Fruit fly (Drosophila melanogaster): ENCODE results near the gene Vti1a.
A peak's percentile ranks its signal among the peaks of the same experiment; 100 is the strongest.

Gene Vti1a

DNA sequence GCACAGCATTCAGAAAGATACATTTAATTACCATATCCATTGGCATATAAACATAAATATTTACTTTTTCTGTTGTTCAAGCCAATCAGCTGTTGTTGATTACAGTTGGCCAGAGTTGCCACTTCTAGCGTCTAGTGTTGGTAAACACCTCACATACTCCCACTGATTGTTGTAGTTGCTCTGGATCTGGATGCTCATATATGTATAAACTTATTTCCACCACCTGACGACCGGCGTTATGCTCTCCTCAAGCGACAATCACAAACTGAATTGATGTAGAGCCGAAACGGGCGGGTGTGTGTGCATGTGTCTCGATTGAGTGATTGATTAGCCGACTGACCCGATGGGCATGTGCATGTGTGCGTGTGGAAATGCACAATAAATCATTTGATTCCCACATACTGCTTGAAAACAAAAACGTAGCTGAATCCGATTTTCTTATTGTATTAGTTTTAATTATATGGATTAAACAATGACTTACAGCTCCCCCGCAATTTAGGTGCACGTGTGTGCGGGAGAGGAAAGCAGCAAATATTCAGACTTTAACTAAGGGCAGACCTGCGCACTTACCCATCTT is 10.8 kb downstream of the Vti1a start (continued):
- TF ChIP-seq Met (GFP tag; optimal IDR thresholded peaks at IDR 0.05) (peak; percentile 42), topi (GFP tag; optimal IDR thresholded peaks at IDR 0.05) (peak; percentile 42), CG6792 (GFP tag; optimal IDR thresholded peaks at IDR 0.05) (peak; percentile 39), dac (GFP tag; optimal IDR thresholded peaks at IDR 0.05) (no peak), vri (GFP tag; optimal IDR thresholded peaks at IDR 0.05) (no peak), CG11762 (GFP tag; optimal IDR thresholded peaks at IDR 0.05; ENCODE audit: insufficient read depth) (no peak), Sox102F (GFP tag; optimal IDR thresholded peaks at IDR 0.05) (peak; percentile 57), Blimp-1 (GFP tag; optimal IDR thresholded peaks at IDR 0.05) (no peak), spab (GFP tag; optimal IDR thresholded peaks at IDR 0.05) (no peak), fkh (GFP tag; optimal IDR thresholded peaks at IDR 0.05) (peak; percentile 97), OdsH (GFP tag; optimal IDR thresholded peaks at IDR 0.05) (peak; percentile 26), fd59A (GFP tag; optimal IDR thresholded peaks at IDR 0.05) (no peak), CG8119 (GFP tag; IDR thresholded peaks at IDR 0.05) (0 out of 3 replicates have a peak, but pooled peaks have one; percentile 18), Lpt (GFP tag; optimal IDR thresholded peaks at IDR 0.05) (peak; percentile 7), Ets21C (GFP tag; optimal IDR thresholded peaks at IDR 0.05) (peak; percentile 1), Sox14 (GFP tag; optimal IDR thresholded peaks at IDR 0.05) (peak; percentile 55), Hr4 (GFP tag; optimal IDR thresholded peaks at IDR 0.05) (no peak), Gug (GFP tag; IDR thresholded peaks at IDR 0.05) (no peak), CG6854 (GFP tag; optimal IDR thresholded peaks at IDR 0.05) (peak; percentile 23), dsx (GFP tag; optimal IDR thresholded peaks at IDR 0.05; ENCODE audit: poor library complexity, severe bottlenecking) (peak; percentile 12), CG16779 (tag; optimal IDR thresholded peaks at IDR 0.05) (no peak), pdm3 (GFP tag; optimal IDR thresholded peaks at IDR 0.05) (peak; percentile 28), svp (GFP tag) (peak; percentile 65), CG4318 (GFP tag; optimal IDR thresholded peaks at IDR 0.05) (no peak), Hr39 (GFP tag; optimal IDR thresholded peaks at IDR 0.05) (no peak), CG10669 (GFP tag; optimal IDR thresholded peaks at IDR 0.05) (no peak), CG8632 (GFP tag; optimal IDR thresholded peaks at IDR 0.05) (no peak), CG3032 (tag; optimal IDR thresholded peaks at IDR 0.05) (no peak), CG10631 (GFP tag; optimal IDR thresholded peaks at IDR 0.05) (no peak)

DNA sequence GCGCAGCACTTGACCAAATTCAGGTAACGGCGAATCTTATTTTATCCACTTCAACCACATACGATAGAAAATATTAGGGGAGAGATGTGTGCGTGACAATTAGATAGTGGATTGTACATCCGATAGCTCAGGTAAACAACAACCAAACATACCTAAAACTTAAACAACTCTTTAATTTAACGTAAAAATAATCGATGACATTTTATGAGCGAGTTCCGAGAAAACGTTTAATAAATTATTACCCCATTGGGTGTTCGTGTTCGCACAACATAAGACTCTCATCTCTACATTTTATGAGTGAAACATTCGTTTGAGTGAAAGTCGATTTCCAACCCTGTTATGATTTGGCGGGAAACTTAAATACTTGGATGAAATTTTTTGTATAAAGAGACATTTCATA is 12.5 kb downstream of the Vti1a start, which contains the start of gene CG17129:
Gene CG17129, minus strand, starts transcription at position 69 of the 400 bp plus-strand sequence.
- peak; percentile 9 for TF ChIP-seq Ets96B (tag; optimal IDR thresholded peaks at IDR 0.05)
- peak; percentile 26 for TF ChIP-seq Blimp-1 (GFP tag; optimal IDR thresholded peaks at IDR 0.05)
- peak; percentile 27 for TF ChIP-seq CG32006 (GFP tag; optimal IDR thresholded peaks at IDR 0.05)
- TF ChIP-seq eg (GFP tag; IDR thresholded peaks at IDR 0.05) = no peak
- TF ChIP-seq CG10669 (GFP tag; optimal IDR thresholded peaks at IDR 0.05) = peak; percentile 1
- TF ChIP-seq dac (GFP tag; optimal IDR thresholded peaks at IDR 0.05) = no peak
- TF ChIP-seq CG15336 (GFP tag; IDR thresholded peaks at IDR 0.05) = no peak
- TF ChIP-seq CG34406 (GFP tag; optimal IDR thresholded peaks at IDR 0.05) = peak; percentile 27
- TF ChIP-seq vri (GFP tag; optimal IDR thresholded peaks at IDR 0.05) = peak; percentile 26
- peak; percentile 54 for TF ChIP-seq topi (GFP tag; optimal IDR thresholded peaks at IDR 0.05)
- no peak for TF ChIP-seq CG6808 (GFP tag; optimal IDR thresholded peaks at IDR 0.05)
- TF ChIP-seq CG6792 (GFP tag; optimal IDR thresholded peaks at IDR 0.05) = no peak
- no peak for TF ChIP-seq salr (GFP tag; optimal IDR thresholded peaks at IDR 0.05)
- no peak for TF ChIP-seq CG11762 (GFP tag; optimal IDR thresholded peaks at IDR 0.05; ENCODE audit: insufficient read depth)
- no peak for TF ChIP-seq fd59A (GFP tag; optimal IDR thresholded peaks at IDR 0.05)
- TF ChIP-seq CG11902 (GFP tag; optimal IDR thresholded peaks at IDR 0.05) = no peak
- TF ChIP-seq CG3032 (tag; optimal IDR thresholded peaks at IDR 0.05) = peak; percentile 2
- peak; percentile 60 for TF ChIP-seq Hr4 (GFP tag; optimal IDR thresholded peaks at IDR 0.05)
- no peak for TF ChIP-seq CG8119 (GFP tag; IDR thresholded peaks at IDR 0.05)
- TF ChIP-seq svp (GFP tag) = peak; percentile 63
- no peak for TF ChIP-seq CG7368 (GFP tag; optimal IDR thresholded peaks at IDR 0.05)
- TF ChIP-seq fkh (GFP tag; optimal IDR thresholded peaks at IDR 0.05) = peak; percentile 78
- TF ChIP-seq CG8632 (GFP tag; optimal IDR thresholded peaks at IDR 0.05) = no peak
- no peak for TF ChIP-seq Lpt (GFP tag; optimal IDR thresholded peaks at IDR 0.05)
- TF ChIP-seq acj6 (GFP tag; optimal IDR thresholded peaks at IDR 0.05) = peak; percentile 42
- no peak for TF ChIP-seq CG16779 (tag; optimal IDR thresholded peaks at IDR 0.05)
- no peak for TF ChIP-seq CG9139 (GFP tag; optimal IDR thresholded peaks at IDR 0.05)
- peak; percentile 70 for TF ChIP-seq Eip78C (GFP tag)
- peak; percentile 77 for TF ChIP-seq esn (GFP tag; optimal IDR thresholded peaks at IDR 0.05)
- no peak for TF ChIP-seq ss (GFP tag; optimal IDR thresholded peaks at IDR 0.05)
- peak; percentile 31; the same call in 1 of the 3 replicates for TF ChIP-seq CG6163 (GFP tag; IDR thresholded peaks at IDR 0.05)
- no peak for TF ChIP-seq Hr38 (GFP tag; optimal IDR thresholded peaks at IDR 0.05)
- peak; percentile 74 for TF ChIP-seq Hr39 (GFP tag; optimal IDR thresholded peaks at IDR 0.05)
- no peak for TF ChIP-seq Eip93F (GFP tag; optimal IDR thresholded peaks at IDR 0.05)
- TF ChIP-seq fd85E (GFP tag; optimal IDR thresholded peaks at IDR 0.05) = no peak
- peak; percentile 59 for TF ChIP-seq Sox102F (GFP tag; optimal IDR thresholded peaks at IDR 0.05)
- no peak for TF ChIP-seq Gug (GFP tag; IDR thresholded peaks at IDR 0.05)

Data from whole organism, prepupa.